Fruit fly (Drosophila melanogaster) whole organism, pupa: ENCODE data around the gene Mgstl.

Source experiments
- CG10348 ChIP-seq: fragments of 200-800 bp; sonication (Bioruptor generic); IDR thresholded peaks from 2 replicates; pipeline ENCODE4 v1.3.6; 2022; ENCODE audit warnings: missing biosample characterization, missing genetic modification characterization
- CG12605 ChIP-seq: fragments of 200-800 bp; sonication (Bioruptor generic); IDR thresholded peaks from 2 replicates; pipeline ENCODE4 v1.3.6; 2022; ENCODE audit warnings: missing biosample characterization, missing genetic modification characterization
- CG13204 ChIP-seq: fragments of 200-800 bp; sonication (Bioruptor generic); optimal IDR thresholded peaks from 2 replicates; lab custom pipeline; 2018; ENCODE audit warnings: missing biosample characterization, mild to moderate bottlenecking, missing genetic modification characterization, moderate library complexity
- CG14655 ChIP-seq: fragments of 200-800 bp; sonication (Bioruptor generic); optimal IDR thresholded peaks from 3 replicates; lab custom pipeline; 2017; ENCODE audit warnings: mild to moderate bottlenecking, missing biosample characterization, missing genetic modification reagents, missing genetic modification characterization
- CG15710 ChIP-seq: fragments of 200-800 bp; sonication (Bioruptor generic); optimal IDR thresholded peaks from 2 replicates; lab custom pipeline; 2018; ENCODE audit warnings: missing biosample characterization, mild to moderate bottlenecking, missing genetic modification characterization, moderate library complexity
- CG17806 ChIP-seq: fragments of 200-800 bp; sonication (Bioruptor generic); optimal IDR thresholded peaks from 2 replicates; lab custom pipeline; 2018; ENCODE audit warnings: missing biosample characterization, mild to moderate bottlenecking, missing genetic modification characterization, moderate library complexity
- CG32121 ChIP-seq: fragments of 200-800 bp; sonication (Bioruptor generic); IDR thresholded peaks from 2 replicates; pipeline ENCODE4 v1.3.6; 2022; ENCODE audit warnings: missing biosample characterization, missing genetic modification characterization
- CG34367 ChIP-seq: fragments of 200-800 bp; sonication (Bioruptor generic); optimal IDR thresholded peaks from 2 replicates; lab custom pipeline; 2018; ENCODE audit warnings: missing biosample characterization, mild to moderate bottlenecking, missing genetic modification characterization
- CG4496 ChIP-seq: fragments of 200-800 bp; sonication (Bioruptor generic); IDR thresholded peaks from 3 replicates; pipeline ENCODE4 v1.3.6; 2022; ENCODE audit warnings: missing biosample characterization, missing genetic modification characterization
- CG8159 ChIP-seq: fragments of 200-800 bp; sonication (Bioruptor generic); optimal IDR thresholded peaks from 3 replicates; lab custom pipeline; 2018; ENCODE audit warnings: missing biosample characterization, mild to moderate bottlenecking, missing genetic modification characterization, moderate library complexity
- CG8301 ChIP-seq: fragments of 200-800 bp; sonication (Bioruptor generic); optimal IDR thresholded peaks from 2 replicates; lab custom pipeline; 2018; ENCODE audit warnings: missing biosample characterization, mild to moderate bottlenecking, missing genetic modification characterization
- CG9948 ChIP-seq: fragments of 200-800 bp; sonication (Bioruptor generic); optimal IDR thresholded peaks from 2 replicates; lab custom pipeline; 2018; ENCODE audit warnings: missing biosample characterization, mild to moderate bottlenecking, missing genetic modification characterization, moderate library complexity
- D1 ChIP-seq: fragments of 200-800 bp; sonication (Bioruptor generic); optimal IDR thresholded peaks from 2 replicates; lab custom pipeline; 2018; ENCODE audit warnings: missing biosample characterization, mild to moderate bottlenecking, missing genetic modification characterization, moderate library complexity
- EcR ChIP-seq: fragments of 200-800 bp; sonication (Bioruptor generic); optimal IDR thresholded peaks from 3 replicates; lab custom pipeline; 2019; ENCODE audit warnings: missing biosample characterization, missing genetic modification characterization, mild to moderate bottlenecking, moderate library complexity, missing genetic modification reagents
- Ets98B ChIP-seq: fragments of 200-800 bp; sonication (Bioruptor generic); IDR thresholded peaks from 2 replicates; pipeline ENCODE4 v1.3.6; 2022; ENCODE audit warnings: missing biosample characterization, missing genetic modification characterization
- Pif1A ChIP-seq: fragments of 200-800 bp; sonication (Bioruptor generic); optimal IDR thresholded peaks from 3 replicates; lab custom pipeline; 2016; ENCODE audit warnings: missing biosample characterization, missing genetic modification characterization
- Pif1B ChIP-seq: fragments of 200-800 bp; sonication (Bioruptor generic); optimal IDR thresholded peaks from 3 replicates; lab custom pipeline; 2016; ENCODE audit warnings: missing biosample characterization, missing genetic modification characterization
- Snoo ChIP-seq: fragments of 200-800 bp; sonication (Bioruptor generic); optimal IDR thresholded peaks from 3 replicates; lab custom pipeline; 2017; ENCODE audit warnings: missing biosample characterization, mild to moderate bottlenecking, missing genetic modification characterization, inconsistent platforms
- fd96Ca ChIP-seq: fragments of 200-800 bp; sonication (Bioruptor generic); IDR thresholded peaks from 3 replicates; pipeline ENCODE4 v1.3.6; 2022; ENCODE audit warnings: missing biosample characterization, missing genetic modification characterization
- gl ChIP-seq: fragments of 200-800 bp; sonication (Bioruptor generic); optimal IDR thresholded peaks from 2 replicates; lab custom pipeline; 2018; ENCODE audit warnings: missing biosample characterization, mild to moderate bottlenecking, missing genetic modification characterization
- rn ChIP-seq: fragments of 200-800 bp; sonication (Bioruptor generic); IDR thresholded peaks from 2 replicates; pipeline ENCODE4 v1.3.6; 2022; ENCODE audit warnings: missing biosample characterization, missing genetic modification characterization

The Mgstl gene

DNA sequence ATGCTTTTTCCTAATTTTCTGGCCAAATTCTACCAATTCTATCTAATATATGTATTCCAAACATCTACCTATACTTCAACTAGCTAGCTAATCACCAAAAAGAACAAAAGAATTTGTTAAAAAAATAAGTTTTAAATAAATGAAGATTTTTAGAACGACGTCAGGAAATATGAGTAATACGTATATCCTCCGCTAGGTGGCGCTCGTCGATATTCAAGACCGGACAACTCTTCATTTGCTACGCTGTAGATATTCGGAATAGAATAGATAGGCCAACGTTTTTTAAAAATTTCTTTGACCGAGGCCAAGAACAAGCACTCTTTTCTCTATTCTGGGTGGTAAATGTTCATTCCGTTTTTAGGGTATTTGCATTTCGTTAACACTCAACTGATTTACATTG, 16.5 kb downstream of the Mgstl start:
- TF ChIP-seq fd96Ca (GFP tag; lab: Robert Waterston, UW): no peak
- no peak for TF ChIP-seq Ets98B (GFP tag; lab: Robert Waterston, UW)
- no peak for TF ChIP-seq CG34367 (tag; lab: Kevin White, UChicago)
- no peak for TF ChIP-seq EcR (GFP tag; lab: Kevin White, UChicago)
- TF ChIP-seq CG8159 (tag; lab: Kevin White, UChicago): no peak
- TF ChIP-seq CG9948 (tag; lab: Kevin White, UChicago): no peak
- no peak for TF ChIP-seq CG10348 (GFP tag; lab: Robert Waterston, UW)
- no peak for TF ChIP-seq CG13204 (GFP tag; lab: Kevin White, UChicago)
- no peak for TF ChIP-seq Pif1A (GFP tag; lab: Kevin White, UChicago)
- no peak for TF ChIP-seq CG8301 (tag; lab: Kevin White, UChicago)
- no peak for TF ChIP-seq gl (tag; lab: Kevin White, UChicago)
- no peak for TF ChIP-seq D1 (tag; lab: Kevin White, UChicago)
- no peak for TF ChIP-seq Pif1B (GFP tag; lab: Kevin White, UChicago)

- TF ChIP-seq gl (tag; lab: Kevin White, UChicago) (peak; percentile 34), CG13204 (GFP tag; lab: Kevin White, UChicago) (peak; percentile 60), CG8159 (tag; lab: Kevin White, UChicago) (peak; percentile 73), CG10348 (GFP tag; lab: Robert Waterston, UW) (no peak), rn (GFP tag; lab: Robert Waterston, UW) (no peak), CG9948 (tag; lab: Kevin White, UChicago) (peak; percentile 74), fd96Ca (GFP tag; lab: Robert Waterston, UW) (peak; percentile 83), CG14655 (GFP tag; lab: Kevin White, UChicago) (peak; percentile 80), CG32121 (GFP tag; lab: Robert Waterston, UW) (peak; percentile 49; the same call in 1 of the 2 replicates), CG8301 (tag; lab: Kevin White, UChicago) (peak; percentile 80), CG4496 (GFP tag; lab: Robert Waterston, UW) (peak; percentile 82), D1 (tag; lab: Kevin White, UChicago) (peak; percentile 23), CG17806 (tag; lab: Kevin White, UChicago) (peak; percentile 67), CG34367 (tag; lab: Kevin White, UChicago) (peak; percentile 78), Snoo (peak; percentile 88), Pif1A (GFP tag; lab: Kevin White, UChicago) (peak; percentile 78), Pif1B (GFP tag; lab: Kevin White, UChicago) (peak; percentile 85), EcR (GFP tag; lab: Kevin White, UChicago) (peak; percentile 61), CG15710 (tag; lab: Kevin White, UChicago) (peak; percentile 78), Ets98B (GFP tag; lab: Robert Waterston, UW) (peak; percentile 71), CG12605 (GFP tag; lab: Robert Waterston, UW) (0 out of 2 replicates have a peak, but pooled peaks have one; percentile 33)
Observed at dm6 chrX:21058991-21059390, 17.1 kb downstream of the Mgstl start.

DNA sequence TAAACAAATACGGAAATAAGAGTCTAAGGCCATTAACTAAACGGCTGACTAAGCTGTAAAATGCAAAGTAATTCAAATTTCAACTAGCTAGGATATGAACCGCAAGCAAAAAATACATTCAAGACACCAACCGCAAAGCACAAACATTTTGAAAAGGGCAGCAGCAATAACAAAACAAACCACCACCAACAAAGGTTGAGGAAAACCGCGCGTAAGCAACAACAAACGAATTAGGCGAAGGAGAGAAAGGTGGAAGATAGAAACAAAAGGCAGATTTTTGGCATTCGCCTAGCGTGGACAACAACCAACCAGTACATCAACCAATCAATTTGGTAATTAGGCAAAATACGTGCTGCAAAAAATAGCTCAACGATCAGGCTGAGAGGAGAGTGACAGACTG, 18.7 kb downstream of the Mgstl start:
- no peak for TF ChIP-seq CG9948 (tag; lab: Kevin White, UChicago)
- no peak for TF ChIP-seq rn (GFP tag; lab: Robert Waterston, UW)
- no peak for TF ChIP-seq CG17806 (tag; lab: Kevin White, UChicago)
- no peak for TF ChIP-seq CG15710 (tag; lab: Kevin White, UChicago)
- TF ChIP-seq CG8301 (tag; lab: Kevin White, UChicago): no peak
- no peak for TF ChIP-seq gl (tag; lab: Kevin White, UChicago)
- TF ChIP-seq CG12605 (GFP tag; lab: Robert Waterston, UW): no peak
- TF ChIP-seq CG14655 (GFP tag; lab: Kevin White, UChicago): no peak
- TF ChIP-seq CG10348 (GFP tag; lab: Robert Waterston, UW): no peak
- no peak for TF ChIP-seq D1 (tag; lab: Kevin White, UChicago)
- no peak for TF ChIP-seq CG34367 (tag; lab: Kevin White, UChicago)
- no peak for TF ChIP-seq CG8159 (tag; lab: Kevin White, UChicago)

- TF ChIP-seq Snoo: peak; percentile 95
- TF ChIP-seq EcR (GFP tag; lab: Kevin White, UChicago): no peak
- TF ChIP-seq CG4496 (GFP tag; lab: Robert Waterston, UW): peak; percentile 95
- TF ChIP-seq CG14655 (GFP tag; lab: Kevin White, UChicago): peak; percentile 77
- peak; percentile 82 for TF ChIP-seq CG12605 (GFP tag; lab: Robert Waterston, UW)
- peak; percentile 77 for TF ChIP-seq CG8159 (tag; lab: Kevin White, UChicago)
- peak; percentile 93 for TF ChIP-seq fd96Ca (GFP tag; lab: Robert Waterston, UW)
- TF ChIP-seq D1 (tag; lab: Kevin White, UChicago): no peak
- peak; percentile 84 for TF ChIP-seq CG15710 (tag; lab: Kevin White, UChicago)
- peak; percentile 93 for TF ChIP-seq Ets98B (GFP tag; lab: Robert Waterston, UW)
- peak; percentile 70 for TF ChIP-seq rn (GFP tag; lab: Robert Waterston, UW)
- peak; percentile 78 for TF ChIP-seq CG17806 (tag; lab: Kevin White, UChicago)
- TF ChIP-seq CG32121 (GFP tag; lab: Robert Waterston, UW): peak; percentile 88
- peak; percentile 92 for TF ChIP-seq Pif1B (GFP tag; lab: Kevin White, UChicago)
- peak; percentile 89 for TF ChIP-seq Pif1A (GFP tag; lab: Kevin White, UChicago)
- TF ChIP-seq CG9948 (tag; lab: Kevin White, UChicago): peak; percentile 72
- peak; percentile 68 for TF ChIP-seq CG8301 (tag; lab: Kevin White, UChicago)
- 0 out of 2 replicates have a peak, but pooled peaks have one; percentile 41 for TF ChIP-seq CG10348 (GFP tag; lab: Robert Waterston, UW)
- peak; percentile 76 for TF ChIP-seq CG34367 (tag; lab: Kevin White, UChicago)
- peak; percentile 70 for TF ChIP-seq gl (tag; lab: Kevin White, UChicago)
- peak; percentile 49 for TF ChIP-seq CG13204 (GFP tag; lab: Kevin White, UChicago)
Observed at dm6 chrX:21064927-21065326, 23.0 kb downstream of the Mgstl start.

dm6 chrX:21065775-21066174, 23.9 kb downstream of the Mgstl start:
- TF ChIP-seq EcR (GFP tag; lab: Kevin White, UChicago) (peak; percentile 16), fd96Ca (GFP tag; lab: Robert Waterston, UW) (no peak), CG8159 (tag; lab: Kevin White, UChicago) (no peak)
- TF ChIP-seq, all 21 proteins: peak for 1
